Worm (Caenorhabditis elegans) whole organism, young adult: ENCODE measurements around the gene tpi-1.

Experiments
- C17E4.6 ChIP-seq: fragments of 200-800 bp; sonication (Bioruptor generic); IDR thresholded peaks from 2 replicates; pipeline ENCODE4 v1.3.6; 2022; ENCODE audit warnings: missing genetic modification reagents, missing genetic modification characterization, missing compliant biosample characterization
- F22D6.2 ChIP-seq: sonication (generic microtip); optimal IDR thresholded peaks from 2 replicates; lab custom pipeline; 2016; ENCODE audit warnings: mild to moderate bottlenecking, missing genetic modification characterization, missing compliant biosample characterization
- K12H6.12 ChIP-seq: fragments of 200-800 bp; sonication (Bioruptor generic); optimal IDR thresholded peaks from 2 replicates; lab custom pipeline; 2018; ENCODE audit warnings: mild to moderate bottlenecking, missing genetic modification characterization, missing compliant biosample characterization
- Y79H2A.3 ChIP-seq: fragments of 200-800 bp; sonication (Bioruptor generic); conservative IDR thresholded peaks from 2 replicates; pipeline ENCODE4 v1.3.6; 2022; ENCODE audit warnings: missing genetic modification reagents, missing genetic modification characterization, missing compliant biosample characterization
- akir-1 ChIP-seq: fragments of 200-800 bp; sonication (Bioruptor generic); optimal IDR thresholded peaks from 2 replicates; lab custom pipeline; 2018; ENCODE audit warnings: mild to moderate bottlenecking, missing genetic modification characterization, moderate library complexity, missing compliant biosample characterization
- ama-1 ChIP-seq, 3 experiments: fragments of 150-350 bp in 1 of 3; sonication (generic microtip) in 2 of 3; optimal IDR thresholded peaks; 2 replicates each; lab custom pipeline; 2014 to 2018; ENCODE audit warnings: missing biosample characterization in 2 of 3, missing genetic modification characterization in 2 of 3, missing genetic modification reagents in 2 of 3
- aptf-2 ChIP-seq: fragments of 200-800 bp; sonication (Bioruptor generic); conservative IDR thresholded peaks from 2 replicates; pipeline ENCODE4 v1.3.6; 2022; ENCODE audit warnings: missing genetic modification reagents, missing genetic modification characterization, missing compliant biosample characterization
- athp-1 ChIP-seq: sonication (generic microtip); optimal IDR thresholded peaks from 2 replicates; lab custom pipeline; 2017; ENCODE audit warnings: mild to moderate bottlenecking, missing genetic modification characterization, missing compliant biosample characterization
- attf-5 ChIP-seq: fragments of 200-800 bp; sonication (Bioruptor generic); optimal IDR thresholded peaks from 2 replicates; lab custom pipeline; 2018; ENCODE audit warnings: mild to moderate bottlenecking, missing genetic modification characterization, missing compliant biosample characterization
- attf-6 ChIP-seq: fragments of 200-800 bp; sonication (Bioruptor generic); IDR thresholded peaks from 2 replicates; pipeline ENCODE4 v1.3.6; 2022; ENCODE audit warnings: missing genetic modification reagents, missing genetic modification characterization, missing compliant biosample characterization
- bed-2 ChIP-seq: fragments of 200-800 bp; sonication (Bioruptor generic); IDR thresholded peaks from 2 replicates; pipeline ENCODE4 v1.3.6; 2022; ENCODE audit warnings: missing genetic modification reagents, missing genetic modification characterization, missing compliant biosample characterization
- cebp-1 ChIP-seq, 2 experiments: fragments of 200-800 bp in 1 of 2; sonication (Bioruptor generic) in 1 of 2; sonication (generic microtip) in 1 of 2; IDR thresholded peaks in 1 of 2; optimal IDR thresholded peaks in 1 of 2; 2 replicates each; pipeline versions ENCODE4 v1.3.6 to Lab custom; 2017 to 2022; ENCODE audit warnings: missing compliant biosample characterization in 2 of 2, missing genetic modification characterization in 2 of 2, mild to moderate bottlenecking in 1 of 2, missing genetic modification reagents in 1 of 2, moderate library complexity in 1 of 2
- chd-7 ChIP-seq: sonication (generic microtip); optimal IDR thresholded peaks from 2 replicates; lab custom pipeline; 2016; ENCODE audit warnings: mild to moderate bottlenecking, missing genetic modification characterization, moderate library complexity, missing compliant biosample characterization
- die-1 ChIP-seq: sonication (generic microtip); optimal IDR thresholded peaks from 2 replicates; lab custom pipeline; 2016; ENCODE audit warnings: missing genotype, mild to moderate bottlenecking, missing genetic modification characterization, missing compliant biosample characterization
- efl-1 ChIP-seq: fragments of 150-350 bp; optimal IDR thresholded peaks from 2 replicates; lab custom pipeline; 2014; ENCODE audit warnings: missing biosample characterization, missing genetic modification reagents, missing genetic modification characterization
- him-1 ChIP-seq: sonication (generic microtip); optimal IDR thresholded peaks from 2 replicates; lab custom pipeline; 2016; ENCODE audit warnings: missing genotype, missing genetic modification reagents, missing genetic modification characterization, missing compliant biosample characterization
- hlh-12 ChIP-seq: sonication (generic microtip); optimal IDR thresholded peaks from 2 replicates; lab custom pipeline; 2016; ENCODE audit warnings: missing genetic modification characterization, missing compliant biosample characterization
- let-607 ChIP-seq, 2 experiments: fragments of 200-800 bp in 1 of 2; sonication (Bioruptor generic) in 1 of 2; sonication (generic microtip) in 1 of 2; optimal IDR thresholded peaks; 2 replicates each; lab custom pipeline; 2016 to 2018; ENCODE audit warnings: mild to moderate bottlenecking in 2 of 2, missing compliant biosample characterization in 2 of 2, missing genetic modification characterization in 2 of 2, moderate library complexity in 2 of 2, missing genotype in 1 of 2
- lin-35 ChIP-seq, 3 experiments: fragments of 150-350 bp in 2 of 3; sonication (generic microtip) in 1 of 3; optimal IDR thresholded peaks; 2 replicates each; lab custom pipeline; 2014 to 2018; ENCODE audit warnings: missing biosample characterization in 3 of 3, missing genetic modification characterization in 3 of 3, missing genetic modification reagents in 3 of 3
- lir-1 ChIP-seq: fragments of 200-800 bp; sonication (Bioruptor generic); conservative IDR thresholded peaks from 2 replicates; pipeline ENCODE4 v1.3.6; 2022; ENCODE audit warnings: missing genetic modification reagents, missing genetic modification characterization, missing compliant biosample characterization
- nfya-1 ChIP-seq: sonication (generic microtip); optimal IDR thresholded peaks from 2 replicates; lab custom pipeline; 2017; ENCODE audit warnings: antibody characterized with exemption, missing compliant biosample characterization, missing genetic modification characterization, borderline replicate concordance; ENCODE audit not compliant: insufficient read depth
- nfya-2 ChIP-seq: fragments of 200-800 bp; sonication (Bioruptor generic); IDR thresholded peaks from 2 replicates; pipeline ENCODE4 v1.3.6; 2022; ENCODE audit warnings: missing genetic modification reagents, missing genetic modification characterization, missing compliant biosample characterization
- nhr-120 ChIP-seq: fragments of 200-800 bp; sonication (Bioruptor generic); IDR thresholded peaks from 2 replicates; pipeline ENCODE4 v1.3.6; 2022; ENCODE audit warnings: missing genetic modification characterization, missing compliant biosample characterization
- nhr-80 ChIP-seq: sonication (generic microtip); optimal IDR thresholded peaks from 2 replicates; lab custom pipeline; 2016; ENCODE audit warnings: missing genetic modification characterization, missing compliant biosample characterization
- pha-4 ChIP-seq: fragments of 150-350 bp; sonication (generic microtip); optimal IDR thresholded peaks from 2 replicates; lab custom pipeline; 2014; ENCODE audit warnings: missing biosample characterization, missing genetic modification reagents, missing genetic modification characterization
- rec-8 ChIP-seq, 2 experiments: sonication (generic microtip); optimal IDR thresholded peaks; 2 replicates each; lab custom pipeline; 2016; ENCODE audit warnings: mild to moderate bottlenecking in 2 of 2, missing genetic modification characterization in 2 of 2, missing genetic modification reagents in 2 of 2, missing genotype in 2 of 2, missing biosample characterization in 1 of 2, missing compliant biosample characterization in 1 of 2, moderate library complexity in 1 of 2
- sdz-38 ChIP-seq: sonication (generic microtip); optimal IDR thresholded peaks from 2 replicates; lab custom pipeline; 2016; ENCODE audit warnings: missing genotype, missing genetic modification characterization, missing compliant biosample characterization
- sea-2 ChIP-seq: fragments of 200-800 bp; sonication (Bioruptor generic); IDR thresholded peaks from 2 replicates; pipeline ENCODE4 v1.3.6; 2022; ENCODE audit warnings: missing genetic modification characterization, missing compliant biosample characterization
- snpc-1.1 ChIP-seq: sonication (generic microtip); optimal IDR thresholded peaks from 2 replicates; lab custom pipeline; 2017; ENCODE audit warnings: missing genetic modification characterization, mild to moderate bottlenecking, missing compliant biosample characterization, antibody characterized with exemption, moderate library complexity, missing genotype, missing genetic modification reagents; ENCODE audit not compliant: insufficient read depth
- snpc-4 ChIP-seq, 5 experiments: fragments of 150-350 bp in 1 of 5; sonication (generic microtip) in 4 of 5; optimal IDR thresholded peaks; 2 replicates each; lab custom pipeline; 2014 to 2018; ENCODE audit warnings: missing genetic modification characterization in 5 of 5, missing biosample characterization in 3 of 5, antibody characterized with exemption in 2 of 5, mild to moderate bottlenecking in 2 of 5, missing compliant biosample characterization in 2 of 5, missing genotype in 2 of 5, moderate library complexity in 2 of 5, missing genetic modification reagents in 1 of 5
- tbx-9 ChIP-seq: sonication (generic microtip); optimal IDR thresholded peaks from 2 replicates; lab custom pipeline; 2016; ENCODE audit warnings: borderline replicate concordance, missing genetic modification characterization, inconsistent platforms, missing compliant biosample characterization
- unc-130 ChIP-seq: sonication (generic microtip); optimal IDR thresholded peaks from 2 replicates; lab custom pipeline; 2016; ENCODE audit warnings: missing genetic modification reagents, missing genetic modification characterization, missing compliant biosample characterization
- zim-3 ChIP-seq: sonication (generic microtip); optimal IDR thresholded peaks from 2 replicates; lab custom pipeline; 2017; ENCODE audit warnings: mild to moderate bottlenecking, missing genetic modification characterization, moderate library complexity, missing compliant biosample characterization
- ztf-18 ChIP-seq: sonication (generic microtip); optimal IDR thresholded peaks from 2 replicates; lab custom pipeline; 2016; ENCODE audit warnings: missing genotype, mild to moderate bottlenecking, missing genetic modification characterization, missing compliant biosample characterization
- ztf-25 ChIP-seq: fragments of 200-800 bp; sonication (Bioruptor generic); IDR thresholded peaks from 2 replicates; pipeline ENCODE4 v1.3.6; 2022; ENCODE audit warnings: missing genetic modification reagents, missing genetic modification characterization, missing compliant biosample characterization
- ztf-3 ChIP-seq: fragments of 200-800 bp; sonication (Bioruptor generic); optimal IDR thresholded peaks from 2 replicates; lab custom pipeline; 2018; ENCODE audit warnings: mild to moderate bottlenecking, missing genetic modification characterization, missing compliant biosample characterization
- ztf-6 ChIP-seq: fragments of 200-800 bp; sonication (Bioruptor generic); IDR thresholded peaks from 2 replicates; pipeline ENCODE4 v1.3.6; 2022; ENCODE audit warnings: missing genetic modification reagents, missing genetic modification characterization, missing compliant biosample characterization

The tpi-1 gene

DNA sequence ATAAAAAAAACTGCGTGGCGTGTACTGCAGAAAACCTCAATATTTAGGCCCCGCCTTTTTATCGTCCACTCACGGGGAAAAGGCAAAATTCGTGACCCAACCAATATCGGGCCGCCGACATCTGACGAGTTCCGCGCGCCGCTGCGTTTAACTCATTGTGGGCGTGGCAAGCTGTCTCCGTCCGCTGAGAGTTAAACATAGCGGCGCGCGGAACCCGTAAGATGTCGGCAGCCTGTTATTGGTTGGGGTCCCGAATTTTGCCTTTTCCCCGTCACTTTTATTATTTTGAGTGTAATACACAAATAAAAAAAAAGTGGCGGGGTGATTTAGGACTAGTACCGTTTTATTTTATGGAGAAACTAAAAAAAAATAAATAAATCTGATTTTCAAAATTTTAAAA lies 37.4 kb upstream of the tpi-1 start:
- TF ChIP-seq snpc-1.1 (tag; lab: Kevin White, UChicago) (peak; percentile 7), die-1 (tag; lab: Kevin White, UChicago) (no peak), snpc-4 (GFP tag; optimal IDR thresholded peaks at IDR 0.05; lab: Kevin White, UChicago) (peak; percentile 26), snpc-4 (tag; optimal IDR thresholded peaks at IDR 0.05; lab: Kevin White, UChicago) (peak in 2 of 4 experiments; percentile 87), pha-4 (tag; lab: Kevin White, UChicago) (no peak)
- TF ChIP-seq, all 124 proteins: peak for 2

ce11 chrII:12071243-12071642 lies 32.3 kb upstream of the tpi-1 start:
- TF ChIP-seq athp-1 (tag; lab: Kevin White, UChicago) (no peak), C17E4.6 (GFP tag; lab: Robert Waterston, UW) (no peak), ztf-25 (GFP tag; lab: Robert Waterston, UW) (peak; percentile 77; the same call in 1 of the 2 replicates), ztf-6 (GFP tag; lab: Robert Waterston, UW) (no peak), Y79H2A.3 (GFP tag; lab: Robert Waterston, UW) (no peak)

DNA sequence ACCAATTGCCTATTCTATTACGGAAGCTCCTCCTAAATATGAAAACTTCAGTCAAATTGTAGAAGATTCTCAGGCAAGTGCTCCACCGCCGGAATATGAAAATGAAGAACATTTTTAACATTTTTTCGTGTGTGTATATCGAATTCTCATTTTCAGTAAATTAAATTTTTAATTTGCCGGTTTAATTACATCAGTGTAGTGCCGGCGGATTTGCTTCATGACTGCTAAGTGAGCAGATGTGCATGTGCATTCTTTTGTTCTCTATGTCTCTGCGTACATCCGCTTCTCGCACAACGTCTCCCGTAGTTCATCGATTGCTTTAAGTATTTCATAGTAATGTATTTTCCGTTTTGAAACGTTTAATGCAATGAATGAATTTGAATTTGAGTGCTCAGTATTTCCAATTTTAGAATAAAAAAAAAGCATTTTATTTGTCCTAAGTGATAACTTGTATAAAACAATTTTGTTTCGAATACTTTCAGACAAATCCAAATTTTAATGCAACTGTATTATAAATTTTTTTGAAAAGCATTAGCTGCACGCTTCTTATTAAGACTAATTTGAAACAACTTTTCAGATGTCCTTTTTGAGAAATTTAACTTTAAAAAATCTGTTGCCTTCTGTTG lies 28.6 kb upstream of the tpi-1 start, which contains the start of gene Y17G7B.22:
Y17G7B.22 (plus strand) TSS at position 576 of the 626 bp plus-strand sequence.
- no peak for TF ChIP-seq tbx-9 (tag; lab: Kevin White, UChicago)
- TF ChIP-seq unc-130 (GFP tag; lab: Kevin White, UChicago): no peak
- no peak for TF ChIP-seq K12H6.12 (tag; lab: Kevin White, UChicago)
- no peak for TF ChIP-seq chd-7 (tag; lab: Kevin White, UChicago)
- TF ChIP-seq cebp-1 (GFP tag; IDR thresholded peaks at IDR 0.05; lab: Robert Waterston, UW): no peak
- no peak for TF ChIP-seq cebp-1 (tag; optimal IDR thresholded peaks at IDR 0.05; lab: Kevin White, UChicago)
- TF ChIP-seq zim-3: no peak
- no peak for TF ChIP-seq ztf-18
- no peak for TF ChIP-seq hlh-12 (tag; lab: Kevin White, UChicago)
- TF ChIP-seq let-607 (tag; optimal IDR thresholded peaks at IDR 0.05; lab: Kevin White, UChicago): no peak
- TF ChIP-seq sdz-38: no peak
- TF ChIP-seq ama-1 (optimal IDR thresholded peaks at IDR 0.05; lab: Kevin White, UChicago): no peak
- no peak for TF ChIP-seq ama-1 (GFP tag; optimal IDR thresholded peaks at IDR 0.05; lab: Kevin White, UChicago)
- no peak for TF ChIP-seq nfya-2 (GFP tag; lab: Robert Waterston, UW)
- TF ChIP-seq attf-5 (GFP tag; lab: Kevin White, UChicago): no peak

ce11 chrII:12064680-12065135 lies 25.8 kb upstream of the tpi-1 start, which contains the start of gene arrd-8:
Gene arrd-8 (plus strand): TSS chrII:12065085.
- TF ChIP-seq let-607 (tag; optimal IDR thresholded peaks at IDR 0.05; lab: Kevin White, UChicago) (no peak), nhr-80 (tag; lab: Kevin White, UChicago) (peak; percentile 28)
- TF ChIP-seq, all 124 proteins: peak for 1

DNA sequence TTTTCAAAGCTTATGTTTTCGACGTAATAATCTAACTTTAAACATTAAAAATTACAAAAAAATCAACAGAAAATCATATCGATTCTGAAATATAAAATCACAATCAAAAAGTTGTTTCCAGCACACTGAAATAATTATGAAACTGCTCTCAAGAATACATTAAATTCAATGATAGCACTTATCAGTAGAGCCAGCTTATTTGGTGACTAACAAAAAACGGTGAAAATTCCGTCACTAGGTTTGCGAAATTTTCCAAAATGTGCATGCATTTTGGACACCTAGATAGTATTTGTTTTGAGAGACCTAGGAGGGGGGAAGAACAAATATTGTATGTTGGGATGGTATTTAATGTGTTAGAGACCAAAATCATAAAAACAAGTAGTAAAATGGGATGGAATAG lies 24.1 kb upstream of the tpi-1 start:
- TF ChIP-seq lin-35 (GFP tag; optimal IDR thresholded peaks at IDR 0.05; lab: Kevin White, UChicago) (no peak), nhr-80 (tag; lab: Kevin White, UChicago) (peak; percentile 65), him-1 (tag; lab: Kevin White, UChicago) (no peak)

- TF ChIP-seq attf-6: no peak
- no peak for TF ChIP-seq bed-2 (GFP tag; lab: Robert Waterston, UW)
- no peak for TF ChIP-seq ztf-3 (GFP tag; lab: Kevin White, UChicago)
- TF ChIP-seq F22D6.2 (tag; lab: Kevin White, UChicago): no peak
- TF ChIP-seq aptf-2 (GFP tag; lab: Robert Waterston, UW): no peak
- TF ChIP-seq rec-8 (tag; optimal IDR thresholded peaks at IDR 0.05; lab: Kevin White, UChicago): no peak
- no peak for TF ChIP-seq nhr-120 (GFP tag; lab: Robert Waterston, UW)
- no peak for TF ChIP-seq akir-1 (GFP tag; lab: Kevin White, UChicago)
- no peak for TF ChIP-seq hlh-12 (tag; lab: Kevin White, UChicago)
- TF ChIP-seq efl-1 (GFP tag; lab: Kevin White, UChicago): no peak
- TF ChIP-seq nfya-1 (tag; lab: Kevin White, UChicago): no peak
- no peak for TF ChIP-seq sea-2 (GFP tag; lab: Robert Waterston, UW)
- TF ChIP-seq lir-1: no peak
Observed at ce11 chrII:12062521-12062920, 23.6 kb upstream of the tpi-1 start, which contains the start of gene arrd-7. Gene arrd-7 (minus strand): TSS chrII:12062621.
